Fruit fly (Drosophila melanogaster): ENCODE data around the gene CheB38a.

Gene CheB38a

DNA sequence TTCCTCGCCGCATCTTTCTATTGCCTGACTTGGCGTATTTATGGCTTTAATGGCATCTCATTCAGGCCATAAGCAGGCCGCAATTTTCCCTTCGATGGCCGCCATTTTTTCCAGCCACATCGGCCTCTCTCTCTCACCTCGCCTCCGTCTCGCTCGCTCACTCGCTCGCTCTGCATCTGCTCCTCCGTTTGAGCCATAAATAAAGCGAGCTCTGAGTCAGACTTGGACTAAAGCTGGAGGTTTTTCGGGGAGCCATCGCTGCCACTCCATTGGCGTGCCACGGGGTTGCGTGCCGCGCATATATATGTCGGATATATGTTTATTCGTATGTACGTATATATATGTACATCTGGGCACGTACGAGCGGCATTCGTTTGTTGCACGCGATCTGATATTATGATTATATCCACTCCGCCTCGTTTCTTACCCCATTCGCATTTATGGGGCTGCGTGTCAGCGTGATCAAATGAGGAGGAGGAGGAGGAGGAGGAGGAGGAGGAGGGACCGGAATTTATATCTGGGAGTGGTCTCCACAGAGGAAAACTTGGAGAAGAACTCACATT is 41.3 kb downstream of the CheB38a start (continued):
- TF ChIP-seq CG18476 (GFP tag; optimal IDR thresholded peaks at IDR 0.05) = no peak
- TF ChIP-seq chn (GFP tag; optimal IDR thresholded peaks at IDR 0.05) = no peak
- peak; percentile 38 for TF ChIP-seq Med (GFP tag)

DNA sequence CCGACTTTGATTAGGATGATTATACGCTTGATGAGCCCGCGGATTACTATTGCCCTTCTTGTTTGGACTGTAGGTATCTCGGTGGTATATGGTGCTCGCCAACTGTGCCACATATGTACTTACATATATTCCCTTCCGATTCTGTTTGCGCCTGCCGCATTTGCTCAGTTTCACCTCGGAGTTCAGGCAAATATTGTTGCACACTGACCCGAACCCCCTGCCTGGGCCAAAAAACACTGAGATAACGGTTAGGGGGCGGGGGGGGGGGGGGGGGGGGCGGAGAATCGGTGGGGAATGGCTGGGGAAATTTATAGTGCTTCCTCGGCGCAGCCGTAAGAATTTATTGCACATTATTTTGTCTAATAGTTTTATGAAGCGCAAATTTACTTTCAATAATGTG is 42.4 kb downstream of the CheB38a start:
- peak; percentile 55 for TF ChIP-seq exex (tag; optimal IDR thresholded peaks at IDR 0.05)
- TF ChIP-seq sug (tag; optimal IDR thresholded peaks at IDR 0.05) = peak; percentile 56
- peak; percentile 41; the same call in 1 of the 2 replicates for TF ChIP-seq crol (GFP tag; IDR thresholded peaks at IDR 0.05)
- no peak for TF ChIP-seq CG32532 (GFP tag; IDR thresholded peaks at IDR 0.05)
- no peak for TF ChIP-seq kah (GFP tag; optimal IDR thresholded peaks at IDR 0.05)
- TF ChIP-seq row (GFP tag; IDR thresholded peaks at IDR 0.05) = no peak
- 0 out of 2 replicates have a peak, but pooled peaks have one; percentile 27 for TF ChIP-seq CG11085 (GFP tag; IDR thresholded peaks at IDR 0.05)

DNA sequence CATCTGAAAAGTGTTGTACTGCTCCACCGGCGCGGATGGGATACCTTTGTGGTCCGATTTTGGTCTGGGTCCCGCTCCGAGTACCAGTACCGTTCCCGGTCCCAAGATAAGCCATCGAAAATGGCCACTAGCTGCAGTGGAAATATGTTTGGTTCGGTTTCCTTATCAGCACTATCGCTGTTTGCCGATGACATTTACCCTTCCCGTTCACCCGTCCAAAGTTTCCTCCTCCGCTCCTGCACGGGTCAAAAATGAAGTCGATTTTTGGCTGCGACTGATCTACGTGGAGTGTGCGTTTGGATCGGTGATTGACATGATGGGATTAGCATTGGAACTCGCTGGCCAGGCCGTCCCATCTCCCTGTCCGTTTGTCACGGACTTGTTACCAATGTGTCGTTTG is 43.9 kb downstream of the CheB38a start:
- TF ChIP-seq Ada2b (GFP tag; IDR thresholded peaks at IDR 0.05) = no peak
- TF ChIP-seq oc (tag; optimal IDR thresholded peaks at IDR 0.05) = no peak
- no peak for TF ChIP-seq HLH3B (GFP tag; IDR thresholded peaks at IDR 0.05)
- no peak for TF ChIP-seq Sry-δ (GFP tag; optimal IDR thresholded peaks at IDR 0.05)
- no peak for TF ChIP-seq Hand (GFP tag; optimal IDR thresholded peaks at IDR 0.05)
- TF ChIP-seq vfl (GFP tag; optimal IDR thresholded peaks at IDR 0.05) = no peak
- TF ChIP-seq GATAe (GFP tag; conservative IDR thresholded peaks at IDR 0.05) = 0 out of 2 replicates have a peak, but pooled peaks have one; percentile 26
- TF ChIP-seq CG7372 (GFP tag; IDR thresholded peaks at IDR 0.05) = no peak
- no peak for TF ChIP-seq trh (GFP tag; optimal IDR thresholded peaks at IDR 0.05)
- TF ChIP-seq CG43689 (GFP tag; IDR thresholded peaks at IDR 0.05) = no peak
- TF ChIP-seq Dll (GFP tag; IDR thresholded peaks at IDR 0.05; ENCODE audit: partially characterized antibody) = no peak
- TF ChIP-seq yki (optimal IDR thresholded peaks at IDR 0.05) = no peak
- no peak for TF ChIP-seq CG13123 (GFP tag; optimal IDR thresholded peaks at IDR 0.05)
- peak; percentile 63 for TF ChIP-seq crol (GFP tag; IDR thresholded peaks at IDR 0.05)
- TF ChIP-seq grn (GFP tag; optimal IDR thresholded peaks at IDR 0.05) = peak; percentile 19
- TF ChIP-seq pan (optimal IDR thresholded peaks at IDR 0.05) = no peak
- TF ChIP-seq pan (GFP tag; optimal IDR thresholded peaks at IDR 0.05 in 1 of 2, IDR thresholded peaks at IDR 0.05 in 1 of 2) = peak in 1 of 2 experiments; percentile 20
- TF ChIP-seq Hr78 (GFP tag; optimal IDR thresholded peaks at IDR 0.05) = peak in 1 of 2 experiments; percentile 56
- no peak for TF ChIP-seq row (GFP tag; IDR thresholded peaks at IDR 0.05)
- no peak for TF ChIP-seq ewg (GFP tag; optimal IDR thresholded peaks at IDR 0.05)
- TF ChIP-seq Ets65A (GFP tag) = no peak
- no peak for TF ChIP-seq sob (GFP tag; IDR thresholded peaks at IDR 0.05)
- TF ChIP-seq CG13287 (GFP tag; IDR thresholded peaks at IDR 0.05; ENCODE audit: partially characterized antibody) = no peak
- no peak for TF ChIP-seq CG9215 (GFP tag; IDR thresholded peaks at IDR 0.05)

DNA sequence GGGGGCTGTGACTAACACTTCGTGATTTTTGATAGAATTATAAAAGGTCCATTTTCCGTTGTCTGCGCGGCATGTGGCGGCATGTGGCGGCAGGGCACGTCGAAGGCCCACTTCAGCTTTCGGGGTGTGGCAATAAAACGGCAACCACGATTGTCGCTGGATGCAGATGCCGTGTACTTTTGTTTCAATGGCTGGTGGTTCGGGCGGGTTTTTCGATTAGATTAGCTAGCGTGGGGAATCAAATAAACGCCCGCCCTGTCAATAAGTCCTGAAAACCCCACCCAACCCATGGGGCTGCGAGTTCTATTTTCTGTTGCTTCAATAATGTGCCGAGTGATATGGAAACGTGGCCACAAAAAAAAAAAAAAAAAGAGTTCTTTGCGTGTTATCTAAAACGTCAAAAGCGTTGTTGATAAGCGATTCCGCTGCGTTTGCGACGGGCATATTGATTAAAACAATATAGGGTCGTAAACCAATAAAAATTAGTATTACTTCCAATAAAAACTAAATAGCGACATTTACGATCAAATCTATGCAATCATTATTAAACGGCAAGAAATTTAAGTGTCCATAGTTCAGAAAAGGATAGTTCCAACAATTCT is 44.8 kb downstream of the CheB38a start:
- TF ChIP-seq NfI (GFP tag; optimal IDR thresholded peaks at IDR 0.05) (no peak), CG1233 (GFP tag; optimal IDR thresholded peaks at IDR 0.05) (no peak), CG12219 (GFP tag; optimal IDR thresholded peaks at IDR 0.05) (no peak), Ravus (GFP tag; IDR thresholded peaks at IDR 0.05) (no peak), CG13894 (tag; optimal IDR thresholded peaks at IDR 0.05) (peak; percentile 43), Sox100B (GFP tag; optimal IDR thresholded peaks at IDR 0.05) (peak; percentile 4), D (optimal IDR thresholded peaks at IDR 0.05) (no peak), D (GFP tag; optimal IDR thresholded peaks at IDR 0.05) (no peak), gce (GFP tag; IDR thresholded peaks at IDR 0.05) (no peak), Hsf (GFP tag; optimal IDR thresholded peaks at IDR 0.05) (no peak), CG15601 (tag; optimal IDR thresholded peaks at IDR 0.05) (peak; percentile 10), her (GFP tag; optimal IDR thresholded peaks at IDR 0.05) (no peak), MBD-R2 (GFP tag; IDR thresholded peaks at IDR 0.05) (no peak), ATbp (GFP tag; optimal IDR thresholded peaks at IDR 0.05) (no peak), phol (tag; optimal IDR thresholded peaks at IDR 0.05) (no peak), croc (GFP tag; conservative IDR thresholded peaks at IDR 0.05) (no peak), Hr39 (optimal IDR thresholded peaks at IDR 0.05) (no peak)

Data from whole organism, embryonic.